Fruit fly (Drosophila melanogaster) whole organism, wandering third instar larva: ENCODE data around the gene lmgB.
A peak's percentile ranks its signal among the peaks of the same experiment; 100 is the strongest.

Experiments used
- Abd-B ChIP-seq: fragments of >200 bp; optimal IDR thresholded peaks from 2 replicates; lab custom pipeline; 2017; ENCODE audit warnings: missing biosample characterization, missing genetic modification characterization
- CG32264 ChIP-seq: fragments of 200-800 bp; sonication (Bioruptor generic); optimal IDR thresholded peaks from 2 replicates; lab custom pipeline; 2016; ENCODE audit warnings: missing biosample characterization, missing genetic modification characterization
- CG9705 ChIP-seq: fragments of 200-800 bp; sonication (Bioruptor generic); optimal IDR thresholded peaks from 2 replicates; lab custom pipeline; 2018; ENCODE audit warnings: missing biosample characterization, mild to moderate bottlenecking, missing genetic modification characterization
- CrebA ChIP-seq: fragments of 200-800 bp; sonication (Bioruptor generic); optimal IDR thresholded peaks from 2 replicates; lab custom pipeline; 2016; ENCODE audit warnings: missing biosample characterization, mild to moderate bottlenecking, missing genetic modification characterization, borderline replicate concordance
- Dfd ChIP-seq: fragments of >200 bp; optimal IDR thresholded peaks from 2 replicates; lab custom pipeline; 2017; ENCODE audit warnings: missing biosample characterization, missing genetic modification characterization
- Dif ChIP-seq: fragments of 200-275, 200-300 bp; sonication (Bioruptor generic); optimal IDR thresholded peaks from 2 replicates; lab custom pipeline; 2018; ENCODE audit warnings: missing biosample characterization, missing genetic modification characterization; ENCODE audit not compliant: partially characterized antibody
- GATAd ChIP-seq: sonication (Bioruptor generic); optimal IDR thresholded peaks from 2 replicates; lab custom pipeline; 2016; ENCODE audit warnings: missing biosample characterization, missing genetic modification characterization
- HLH106 ChIP-seq: fragments of 200-800 bp; optimal IDR thresholded peaks from 3 replicates; lab custom pipeline; 2019; ENCODE audit warnings: missing biosample characterization, mild to moderate bottlenecking, missing genetic modification characterization, moderate library complexity
- Hnf4 ChIP-seq: fragments of 200-800 bp; sonication (Bioruptor generic); optimal IDR thresholded peaks from 2 replicates; lab custom pipeline; 2016; ENCODE audit warnings: missing biosample characterization, mild to moderate bottlenecking, missing genetic modification characterization
- Hr78 ChIP-seq: fragments of >200 bp; optimal IDR thresholded peaks from 2 replicates; lab custom pipeline; 2017; ENCODE audit warnings: missing biosample characterization, missing genetic modification characterization
- Hr83 ChIP-seq: fragments of 200-300 bp; sonication (Bioruptor generic); optimal IDR thresholded peaks from 2 replicates; lab custom pipeline; 2016; ENCODE audit warnings: missing biosample characterization, mild to moderate bottlenecking, missing genetic modification characterization, moderate library complexity; ENCODE audit not compliant: poor library complexity, severe bottlenecking
- Jra ChIP-seq: sonication (Bioruptor generic); optimal IDR thresholded peaks from 2 replicates; lab custom pipeline; 2016; ENCODE audit warnings: missing biosample characterization, missing genetic modification characterization
- Mio ChIP-seq: sonication (Bioruptor generic); optimal IDR thresholded peaks from 2 replicates; lab custom pipeline; 2016; ENCODE audit warnings: missing biosample characterization, missing genetic modification characterization
- Myc ChIP-seq: fragments of >200 bp; optimal IDR thresholded peaks from 2 replicates; lab custom pipeline; 2017
- N ChIP-seq: fragments of >200 bp; optimal IDR thresholded peaks from 2 replicates; lab custom pipeline; 2018; ENCODE audit warnings: missing biosample characterization, missing external identifiers, missing genetic modification characterization
- OdsH ChIP-seq: fragments of 200-800 bp; sonication (Bioruptor generic); optimal IDR thresholded peaks from 2 replicates; lab custom pipeline; 2016; ENCODE audit warnings: missing biosample characterization, mild to moderate bottlenecking, missing genetic modification characterization
- Rel ChIP-seq, 2 experiments: fragments of 200-800 bp; sonication (Bioruptor generic) in 1 of 2; optimal IDR thresholded peaks; 2 replicates in 1 of 2; 3 replicates in 1 of 2; lab custom pipeline; 2016 to 2019; ENCODE audit warnings: mild to moderate bottlenecking in 2 of 2, missing biosample characterization in 2 of 2, missing genetic modification characterization in 2 of 2, moderate library complexity in 1 of 2
- Sp1 ChIP-seq: fragments of 200-800 bp; sonication (Bioruptor generic); optimal IDR thresholded peaks from 3 replicates; lab custom pipeline; 2019; ENCODE audit warnings: missing biosample characterization, mild to moderate bottlenecking, missing genetic modification characterization, moderate library complexity
- Vsx2 ChIP-seq: fragments of 200-300, 225-300 bp; sonication (Bioruptor generic); optimal IDR thresholded peaks from 2 replicates; lab custom pipeline; 2018; ENCODE audit warnings: missing biosample characterization, missing genetic modification characterization; ENCODE audit not compliant: partially characterized antibody
- br ChIP-seq: fragments of 200-800 bp; sonication (Bioruptor generic); optimal IDR thresholded peaks from 2 replicates; lab custom pipeline; 2016; ENCODE audit warnings: missing biosample characterization, missing genetic modification characterization
- brk ChIP-seq: fragments of 200-800 bp; sonication (Bioruptor generic); optimal IDR thresholded peaks from 2 replicates; lab custom pipeline; 2016; ENCODE audit warnings: missing biosample characterization, mild to moderate bottlenecking, missing genetic modification characterization
- dl ChIP-seq, 2 experiments: fragments of 175-275, 200-275 bp in 1 of 2; fragments of 200-275 bp in 1 of 2; sonication (Bioruptor generic); optimal IDR thresholded peaks; lab custom pipeline; 2018; ENCODE audit warnings: mild to moderate bottlenecking in 2 of 2, missing biosample characterization in 2 of 2, missing genetic modification characterization in 2 of 2, moderate library complexity in 2 of 2; ENCODE audit not compliant: partially characterized antibody in 2 of 2, insufficient read depth in 1 of 2
- dmrt93B ChIP-seq: fragments of 200-800 bp; sonication (Bioruptor generic); optimal IDR thresholded peaks from 2 replicates; lab custom pipeline; 2018; ENCODE audit warnings: missing biosample characterization, mild to moderate bottlenecking, missing genetic modification characterization
- dsf ChIP-seq: sonication (Bioruptor generic); optimal IDR thresholded peaks from 2 replicates; lab custom pipeline; 2016; ENCODE audit warnings: missing biosample characterization, missing genetic modification characterization, borderline replicate concordance
- ey ChIP-seq: fragments of 200-800 bp; sonication (Bioruptor generic); optimal IDR thresholded peaks from 2 replicates; lab custom pipeline; 2016; ENCODE audit warnings: missing biosample characterization, missing genetic modification characterization
- foxo ChIP-seq, 2 experiments: fragments of 200-800 bp; sonication (Bioruptor generic); optimal IDR thresholded peaks; 2 replicates in 1 of 2; 3 replicates in 1 of 2; lab custom pipeline; 2016 to 2017; ENCODE audit warnings: missing biosample characterization in 2 of 2, missing genetic modification characterization in 2 of 2
- fru ChIP-seq: fragments of 200-800 bp; sonication (Bioruptor generic); optimal IDR thresholded peaks from 3 replicates; lab custom pipeline; 2016; ENCODE audit warnings: missing biosample characterization, mild to moderate bottlenecking, missing genetic modification characterization
- h ChIP-seq: fragments of 200-800 bp; sonication (Bioruptor generic); optimal IDR thresholded peaks from 3 replicates; lab custom pipeline; 2016; ENCODE audit warnings: missing biosample characterization, mild to moderate bottlenecking, missing genetic modification characterization
- jim ChIP-seq: fragments of 175-275, 200-325 bp; sonication (Bioruptor generic); optimal IDR thresholded peaks from 2 replicates; lab custom pipeline; 2016; ENCODE audit warnings: missing biosample characterization, mild to moderate bottlenecking, missing genetic modification characterization
- lola ChIP-seq: fragments of >200 bp; optimal IDR thresholded peaks from 2 replicates; lab custom pipeline; 2017; ENCODE audit warnings: missing biosample characterization, missing genetic modification characterization
- pan ChIP-seq: fragments of >200 bp; optimal IDR thresholded peaks from 2 replicates; lab custom pipeline; 2017
- psq ChIP-seq: fragments of 200-800 bp; sonication (Bioruptor generic); optimal IDR thresholded peaks from 3 replicates; lab custom pipeline; 2017; ENCODE audit warnings: missing biosample characterization, mild to moderate bottlenecking, missing genetic modification characterization, moderate library complexity
- rgr ChIP-seq: fragments of 200-800 bp; sonication (Bioruptor generic); optimal IDR thresholded peaks from 3 replicates; lab custom pipeline; 2016; ENCODE audit warnings: missing biosample characterization, mild to moderate bottlenecking, missing genetic modification characterization
- sage ChIP-seq: fragments of 200-800 bp; sonication (Bioruptor generic); optimal IDR thresholded peaks from 2 replicates; lab custom pipeline; 2016; ENCODE audit warnings: missing biosample characterization, mild to moderate bottlenecking, missing genetic modification characterization
- sv ChIP-seq: fragments of 200-800 bp; sonication (Bioruptor generic); optimal IDR thresholded peaks from 3 replicates; lab custom pipeline; 2016; ENCODE audit warnings: missing biosample characterization, missing genetic modification characterization
- tai ChIP-seq: sonication (Bioruptor generic); optimal IDR thresholded peaks from 2 replicates; lab custom pipeline; 2016; ENCODE audit warnings: missing biosample characterization, missing genetic modification characterization
- usp ChIP-seq: fragments of >200 bp; optimal IDR thresholded peaks from 2 replicates; lab custom pipeline; 2017; ENCODE audit warnings: missing biosample characterization, missing genetic modification characterization
- woc ChIP-seq: sonication (Bioruptor generic); optimal IDR thresholded peaks from 2 replicates; lab custom pipeline; 2016; ENCODE audit warnings: missing biosample characterization, mild to moderate bottlenecking, missing genetic modification characterization

Gene lmgB

dm6 chr2L:8553789-8554626 lies 25.6 kb upstream of the lmgB start:
- no peak for TF ChIP-seq sv (GFP tag; lab: Kevin White, UChicago)
- no peak for TF ChIP-seq CrebA
- no peak for TF ChIP-seq tai (GFP tag; lab: Kevin White, UChicago)
- TF ChIP-seq Dif = no peak
- peak; percentile 45 for TF ChIP-seq ey (GFP tag; lab: Kevin White, UChicago)
- TF ChIP-seq Hnf4 (GFP tag; lab: Kevin White, UChicago) = peak; percentile 17
- peak; percentile 59 for TF ChIP-seq rgr (GFP tag; lab: Kevin White, UChicago)
- peak; percentile 45 for TF ChIP-seq h
- TF ChIP-seq lola (GFP tag; lab: Kevin White, UChicago) = no peak
- TF ChIP-seq Vsx2 (GFP tag; lab: Kevin White, UChicago) = no peak
- TF ChIP-seq Abd-B (GFP tag; lab: Kevin White, UChicago) = no peak
- no peak for TF ChIP-seq jim (GFP tag; lab: Kevin White, UChicago)
- no peak for TF ChIP-seq usp (GFP tag; lab: Kevin White, UChicago)
- no peak for TF ChIP-seq Mio (GFP tag; lab: Kevin White, UChicago)
- no peak for TF ChIP-seq sage (GFP tag; lab: Kevin White, UChicago)
- TF ChIP-seq CG32264 (GFP tag; lab: Kevin White, UChicago) = no peak
- no peak for TF ChIP-seq GATAd (GFP tag; lab: Kevin White, UChicago)
- no peak for TF ChIP-seq Myc (lab: Kevin White, UChicago)
- peak; percentile 8 for TF ChIP-seq Sp1 (GFP tag; lab: Kevin White, UChicago)
- peak; percentile 51 for TF ChIP-seq psq
- no peak for TF ChIP-seq Hr83 (GFP tag; lab: Kevin White, UChicago)
- TF ChIP-seq brk (GFP tag; lab: Kevin White, UChicago) = no peak
- TF ChIP-seq dsf (GFP tag; lab: Kevin White, UChicago) = no peak
- TF ChIP-seq Dfd = no peak
- no peak for TF ChIP-seq CG9705 (GFP tag; lab: Kevin White, UChicago)
- no peak for TF ChIP-seq woc
- TF ChIP-seq OdsH (GFP tag; lab: Kevin White, UChicago) = no peak
- TF ChIP-seq foxo (GFP tag; optimal IDR thresholded peaks at IDR 0.05; lab: Kevin White, UChicago) = peak in 1 of 2 experiments; percentile 27
- TF ChIP-seq N = no peak
- no peak for TF ChIP-seq pan
- no peak for TF ChIP-seq Hr78 (GFP tag; lab: Kevin White, UChicago)
- TF ChIP-seq dl (GFP tag; optimal IDR thresholded peaks at IDR 0.05; lab: Kevin White, UChicago; ENCODE audit: insufficient read depth in 1 of 2, partially characterized antibody in 2 of 2) = no peak
- TF ChIP-seq HLH106 (tag; lab: Kevin White, UChicago) = peak; percentile 28
- peak; percentile 70 for TF ChIP-seq fru (GFP tag; lab: Kevin White, UChicago)
- TF ChIP-seq Rel (GFP tag; optimal IDR thresholded peaks at IDR 0.05; lab: Kevin White, UChicago) = no peak
- TF ChIP-seq Rel (tag; optimal IDR thresholded peaks at IDR 0.05; lab: Kevin White, UChicago) = no peak
- TF ChIP-seq Jra (GFP tag; lab: Kevin White, UChicago) = no peak
- no peak for TF ChIP-seq dmrt93B (GFP tag; lab: Kevin White, UChicago)
- peak; percentile 36 for TF ChIP-seq br (GFP tag; lab: Kevin White, UChicago)

DNA sequence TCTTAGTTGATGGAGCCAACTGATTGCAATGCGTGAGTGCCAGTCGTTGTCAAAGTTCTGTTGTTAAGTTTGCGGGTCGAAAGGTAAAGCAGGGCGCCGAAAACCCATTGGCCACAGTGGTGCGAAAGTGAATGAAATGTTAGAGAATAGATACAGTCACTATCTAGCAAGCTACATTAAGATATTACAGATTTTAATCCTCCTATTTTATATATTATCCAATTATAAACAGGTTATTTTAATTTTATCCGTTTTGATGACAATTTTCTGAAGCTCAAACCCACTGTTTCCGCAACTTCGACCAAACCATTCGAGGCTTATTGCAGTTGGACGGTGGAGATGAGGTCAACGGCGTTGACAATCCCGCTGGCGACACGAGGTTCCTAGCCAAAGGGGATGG lies 24.1 kb upstream of the lmgB start:
- TF ChIP-seq foxo (GFP tag; optimal IDR thresholded peaks at IDR 0.05; lab: Kevin White, UChicago) (peak in 1 of 2 experiments; percentile 17), CrebA (no peak), h (peak; percentile 15)
- TF ChIP-seq, all 38 proteins: peak for 2
